Fruit fly (Drosophila melanogaster) whole organism, prepupa: Measurements from ENCODE around the gene H.

Experiments
- Blimp-1 ChIP-seq: fragments of 200-800 bp; sonication (Bioruptor generic); optimal IDR thresholded peaks from 3 replicates; lab custom pipeline; 2017; ENCODE audit warnings: missing biosample characterization, missing genetic modification characterization, mild to moderate bottlenecking, moderate library complexity, missing genetic modification reagents
- CG10631 ChIP-seq: fragments of 200-800 bp; sonication (Bioruptor generic); optimal IDR thresholded peaks from 2 replicates; lab custom pipeline; 2016; ENCODE audit warnings: missing biosample characterization, missing genetic modification characterization
- CG10669 ChIP-seq: fragments of 200-800 bp; sonication (Bioruptor generic); optimal IDR thresholded peaks from 3 replicates; lab custom pipeline; 2018; ENCODE audit warnings: missing biosample characterization, mild to moderate bottlenecking, missing genetic modification characterization, moderate library complexity
- CG11294 ChIP-seq: fragments of 200-800 bp; sonication (Bioruptor generic); IDR thresholded peaks from 2 replicates; pipeline ENCODE4 v1.3.6; 2022; ENCODE audit warnings: missing biosample characterization, missing genetic modification characterization
- CG11762 ChIP-seq: fragments of 200-800 bp; sonication (Bioruptor generic); optimal IDR thresholded peaks from 3 replicates; lab custom pipeline; 2016; ENCODE audit warnings: missing biosample characterization, missing genetic modification characterization; ENCODE audit not compliant: insufficient read depth
- CG15336 ChIP-seq: fragments of 200-800 bp; sonication (Bioruptor generic); IDR thresholded peaks from 2 replicates; pipeline ENCODE4 v1.3.6; 2022; ENCODE audit warnings: missing biosample characterization, missing genetic modification characterization
- CG1621 ChIP-seq: fragments of 200-800 bp; sonication (Bioruptor generic); optimal IDR thresholded peaks from 3 replicates; lab custom pipeline; 2018; ENCODE audit warnings: missing biosample characterization, mild to moderate bottlenecking, missing genetic modification characterization
- CG3032 ChIP-seq: fragments of 200-800 bp; optimal IDR thresholded peaks from 2 replicates; lab custom pipeline; 2019; ENCODE audit warnings: missing biosample characterization, mild to moderate bottlenecking, missing genetic modification characterization, moderate library complexity
- CG34406 ChIP-seq: fragments of 200-800 bp; sonication (Bioruptor generic); optimal IDR thresholded peaks from 3 replicates; lab custom pipeline; 2016; ENCODE audit warnings: missing biosample characterization, missing genetic modification characterization
- CG3919 ChIP-seq: fragments of 200-800 bp; sonication (Bioruptor generic); optimal IDR thresholded peaks from 3 replicates; lab custom pipeline; 2016; ENCODE audit warnings: missing biosample characterization, missing genetic modification characterization
- CG4318 ChIP-seq: fragments of 200-800 bp; sonication (Bioruptor generic); optimal IDR thresholded peaks from 3 replicates; lab custom pipeline; 2017; ENCODE audit warnings: missing biosample characterization, mild to moderate bottlenecking, missing genetic modification characterization
- CG6276 ChIP-seq: fragments of 200-800 bp; sonication (Bioruptor generic); optimal IDR thresholded peaks from 2 replicates; lab custom pipeline; 2017; ENCODE audit warnings: missing biosample characterization, mild to moderate bottlenecking, missing genetic modification characterization
- CG6854 ChIP-seq: fragments of 200-800 bp; sonication (Bioruptor generic); optimal IDR thresholded peaks from 2 replicates; lab custom pipeline; 2017; ENCODE audit warnings: missing biosample characterization, mild to moderate bottlenecking, missing genetic modification characterization
- CG7368 ChIP-seq: fragments of 200-800 bp; sonication (Bioruptor generic); optimal IDR thresholded peaks from 3 replicates; lab custom pipeline; 2016; ENCODE audit warnings: missing biosample characterization, missing genetic modification characterization
- CG8119 ChIP-seq: fragments of 200-800 bp; sonication (Bioruptor generic); IDR thresholded peaks from 3 replicates; pipeline ENCODE4 v1.3.6; 2022; ENCODE audit warnings: missing biosample characterization, missing genetic modification characterization
- CG8319 ChIP-seq: fragments of 200-800 bp; sonication (Bioruptor generic); optimal IDR thresholded peaks from 3 replicates; lab custom pipeline; 2016; ENCODE audit warnings: missing biosample characterization, missing genetic modification characterization
- CG9139 ChIP-seq: fragments of 200-800 bp; sonication (Bioruptor generic); optimal IDR thresholded peaks from 3 replicates; lab custom pipeline; 2017; ENCODE audit warnings: missing biosample characterization, mild to moderate bottlenecking, missing genetic modification characterization
- Eip78C ChIP-seq: fragments of 200-800 bp; sonication (Bioruptor generic); peaks from one replicate; lab custom pipeline; 2016; ENCODE audit warnings: missing biosample characterization, missing genetic modification characterization
- Eip93F ChIP-seq: fragments of 200-800 bp; sonication (Bioruptor generic); optimal IDR thresholded peaks from 2 replicates; lab custom pipeline; 2016; ENCODE audit warnings: missing biosample characterization, mild to moderate bottlenecking, missing genetic modification characterization
- Ets21C ChIP-seq: fragments of 200-800 bp; sonication (Bioruptor generic); optimal IDR thresholded peaks from 3 replicates; lab custom pipeline; 2016; ENCODE audit warnings: missing biosample characterization, missing genetic modification characterization
- Ets96B ChIP-seq: fragments of 200-800 bp; optimal IDR thresholded peaks from 2 replicates; lab custom pipeline; 2019; ENCODE audit warnings: missing biosample characterization, mild to moderate bottlenecking, missing genetic modification characterization, moderate library complexity
- Gug ChIP-seq: fragments of 200-800 bp; sonication (Bioruptor generic); IDR thresholded peaks from 2 replicates; pipeline ENCODE4 v1.3.6; 2022; ENCODE audit warnings: missing biosample characterization, missing genetic modification characterization
- Hr38 ChIP-seq: sonication (Bioruptor generic); optimal IDR thresholded peaks from 2 replicates; lab custom pipeline; 2016; ENCODE audit warnings: missing biosample characterization, missing genetic modification characterization
- Hr39 ChIP-seq: fragments of 200-800 bp; sonication (Bioruptor generic); optimal IDR thresholded peaks from 2 replicates; lab custom pipeline; 2016; ENCODE audit warnings: missing biosample characterization, missing genetic modification characterization
- Hr4 ChIP-seq: fragments of 200-800 bp; sonication (Bioruptor generic); optimal IDR thresholded peaks from 3 replicates; lab custom pipeline; 2016; ENCODE audit warnings: missing biosample characterization, missing genetic modification characterization
- Met ChIP-seq: fragments of 200-800 bp; sonication (Bioruptor generic); optimal IDR thresholded peaks from 3 replicates; lab custom pipeline; 2016; ENCODE audit warnings: missing biosample characterization, missing genetic modification characterization
- OdsH ChIP-seq: fragments of 200-800 bp; sonication (Bioruptor generic); optimal IDR thresholded peaks from 3 replicates; lab custom pipeline; 2016; ENCODE audit warnings: missing biosample characterization, missing genetic modification characterization
- Sox15 ChIP-seq: fragments of 200-800 bp; sonication (Bioruptor generic); optimal IDR thresholded peaks from 3 replicates; lab custom pipeline; 2016; ENCODE audit warnings: missing biosample characterization, missing genetic modification characterization
- dac ChIP-seq: fragments of 200-800 bp; sonication (Bioruptor generic); optimal IDR thresholded peaks from 2 replicates; lab custom pipeline; 2017; ENCODE audit warnings: missing biosample characterization, mild to moderate bottlenecking, missing genetic modification characterization
- dsx ChIP-seq: fragments of 200-800 bp; optimal IDR thresholded peaks from 3 replicates; lab custom pipeline; 2019; ENCODE audit warnings: missing biosample characterization, mild to moderate bottlenecking, missing genetic modification characterization, moderate library complexity; ENCODE audit not compliant: poor library complexity, severe bottlenecking
- eg ChIP-seq: fragments of 200-800 bp; sonication (Bioruptor generic); IDR thresholded peaks from 3 replicates; pipeline ENCODE4 v1.3.6; 2022; ENCODE audit warnings: missing biosample characterization, missing genetic modification characterization
- esn ChIP-seq: fragments of 200-800 bp; sonication (Bioruptor generic); optimal IDR thresholded peaks from 2 replicates; lab custom pipeline; 2016; ENCODE audit warnings: missing biosample characterization, mild to moderate bottlenecking, missing genetic modification characterization, moderate library complexity
- fd59A ChIP-seq: fragments of 200-800 bp; sonication (Bioruptor generic); optimal IDR thresholded peaks from 2 replicates; lab custom pipeline; 2017; ENCODE audit warnings: missing biosample characterization, mild to moderate bottlenecking, missing genetic modification characterization, missing genetic modification reagents
- fkh ChIP-seq: fragments of 200-800 bp; sonication (Bioruptor generic); optimal IDR thresholded peaks from 3 replicates; lab custom pipeline; 2017; ENCODE audit warnings: missing biosample characterization, mild to moderate bottlenecking, missing genetic modification characterization, moderate library complexity
- spab ChIP-seq: fragments of 200-800 bp; sonication (Bioruptor generic); optimal IDR thresholded peaks from 2 replicates; lab custom pipeline; 2017; ENCODE audit warnings: missing biosample characterization, mild to moderate bottlenecking, missing genetic modification characterization, missing genetic modification reagents
- ss ChIP-seq, 2 experiments: fragments of 200-800 bp; sonication (Bioruptor generic); optimal IDR thresholded peaks; 2 replicates in 1 of 2; 3 replicates in 1 of 2; lab custom pipeline; 2017 to 2018; ENCODE audit warnings: mild to moderate bottlenecking in 2 of 2, missing biosample characterization in 2 of 2, missing genetic modification characterization in 2 of 2, moderate library complexity in 1 of 2
- svp ChIP-seq: fragments of 200-800 bp; sonication (Bioruptor generic); peaks from one replicate; lab custom pipeline; 2016; ENCODE audit warnings: missing biosample characterization, missing genetic modification characterization
- topi ChIP-seq: fragments of 200-800 bp; sonication (Bioruptor generic); optimal IDR thresholded peaks from 3 replicates; lab custom pipeline; 2016; ENCODE audit warnings: missing biosample characterization, missing genetic modification characterization
- vri ChIP-seq: fragments of 200-800 bp; sonication (Bioruptor generic); optimal IDR thresholded peaks from 3 replicates; lab custom pipeline; 2016; ENCODE audit warnings: missing biosample characterization, mild to moderate bottlenecking, missing genetic modification characterization

H gene

dm6 chr3R:20608199-20608598, 13.5 kb upstream of the H start:
- TF ChIP-seq CG11762 (GFP tag; lab: Kevin White, UChicago) = no peak
- no peak for TF ChIP-seq Ets21C
- TF ChIP-seq Ets96B (tag; lab: Kevin White, UChicago) = no peak
- TF ChIP-seq CG3032 (tag; lab: Kevin White, UChicago) = no peak
- no peak for TF ChIP-seq Sox15 (GFP tag; lab: Kevin White, UChicago)
- no peak for TF ChIP-seq Met
- TF ChIP-seq dac (GFP tag; lab: Kevin White, UChicago) = no peak
- no peak for TF ChIP-seq esn (GFP tag; lab: Kevin White, UChicago)
- TF ChIP-seq CG10669 (GFP tag; lab: Kevin White, UChicago) = no peak
- no peak for TF ChIP-seq CG11294 (GFP tag; lab: Robert Waterston, UW)
- TF ChIP-seq spab (GFP tag; lab: Kevin White, UChicago) = no peak
- TF ChIP-seq fd59A (GFP tag; lab: Kevin White, UChicago) = no peak
- no peak for TF ChIP-seq Hr39 (GFP tag; lab: Kevin White, UChicago)
- no peak for TF ChIP-seq Blimp-1 (GFP tag; lab: Kevin White, UChicago)
- no peak for TF ChIP-seq CG4318 (GFP tag; lab: Kevin White, UChicago)
- TF ChIP-seq CG7368 = no peak
- TF ChIP-seq dsx (GFP tag; lab: Kevin White, UChicago) = no peak
- no peak for TF ChIP-seq topi (GFP tag; lab: Kevin White, UChicago)
- no peak for TF ChIP-seq Hr38 (GFP tag; lab: Kevin White, UChicago)
- TF ChIP-seq CG1621 (tag; lab: Kevin White, UChicago) = no peak
- TF ChIP-seq, all 60 proteins: peak for 0

dm6 chr3R:20616801-20617200, 4.9 kb upstream of the H start, which contains the start of gene CG15923:
TSS of gene CG15923 (minus strand) at chr3R:20616901.
- TF ChIP-seq Hr4 (GFP tag; lab: Kevin White, UChicago) (no peak), eg (GFP tag; lab: Robert Waterston, UW) (no peak), CG15336 (GFP tag; lab: Robert Waterston, UW) (no peak), CG34406 (GFP tag; lab: Kevin White, UChicago) (no peak), CG3919 (GFP tag; lab: Kevin White, UChicago) (no peak), svp (GFP tag; lab: Kevin White, UChicago) (no peak), fkh (GFP tag; lab: Kevin White, UChicago) (no peak), Eip93F (no peak), CG8319 (GFP tag; lab: Kevin White, UChicago) (no peak), CG6854 (GFP tag; lab: Kevin White, UChicago) (no peak), dsx (GFP tag; lab: Kevin White, UChicago) (no peak), Blimp-1 (GFP tag; lab: Kevin White, UChicago) (no peak), ss (GFP tag; optimal IDR thresholded peaks at IDR 0.05; lab: Kevin White, UChicago) (no peak), CG8119 (no peak), Gug (GFP tag; lab: Robert Waterston, UW) (no peak)

dm6 chr3R:20617583-20617982, 4.2 kb upstream of the H start, which contains the start of gene CG5466:
TSS of gene CG5466 (plus strand) at chr3R:20617883.
- TF ChIP-seq Eip78C (GFP tag; lab: Kevin White, UChicago) (peak; percentile 22), CG4318 (GFP tag; lab: Kevin White, UChicago) (no peak), OdsH (GFP tag; lab: Kevin White, UChicago) (no peak), CG1621 (tag; lab: Kevin White, UChicago) (no peak)

- no peak for TF ChIP-seq vri (GFP tag; lab: Kevin White, UChicago)
- no peak for TF ChIP-seq CG34406 (GFP tag; lab: Kevin White, UChicago)
- no peak for TF ChIP-seq CG10631
- TF ChIP-seq ss (GFP tag; optimal IDR thresholded peaks at IDR 0.05; lab: Kevin White, UChicago) = no peak
- no peak for TF ChIP-seq CG8319 (GFP tag; lab: Kevin White, UChicago)
- TF ChIP-seq CG6276 (GFP tag; lab: Kevin White, UChicago) = no peak
- TF ChIP-seq CG9139 (GFP tag; lab: Kevin White, UChicago) = no peak
Observed at dm6 chr3R:20618947-20619346, 2.8 kb upstream of the H start.
